Worm (Caenorhabditis elegans) whole organism, L1 larva: Measurements from ENCODE around the gene srx-43.

Experiments used
- C16A3.4 ChIP-seq: fragments of 150-350 bp; optimal IDR thresholded peaks from 2 replicates; lab custom pipeline; 2014; ENCODE audit warnings: missing biosample characterization, missing genetic modification characterization
- F16B12.6 ChIP-seq: fragments of 150-350 bp; optimal IDR thresholded peaks from 2 replicates; lab custom pipeline; 2014; ENCODE audit warnings: missing biosample characterization, missing genetic modification characterization
- Y116A8C.19 ChIP-seq: sonication (generic microtip); optimal IDR thresholded peaks from 2 replicates; lab custom pipeline; 2016; ENCODE audit warnings: missing compliant biosample characterization, missing genetic modification characterization, borderline replicate concordance
- aly-2 ChIP-seq: fragments of 150-350 bp; optimal IDR thresholded peaks from 2 replicates; lab custom pipeline; 2014; ENCODE audit warnings: missing biosample characterization, missing genetic modification characterization
- blmp-1 ChIP-seq: fragments of 150-350 bp; optimal IDR thresholded peaks from 2 replicates; lab custom pipeline; 2014; ENCODE audit warnings: missing biosample characterization, missing genetic modification characterization
- ceh-88 ChIP-seq: fragments of 200-800 bp; sonication (Bioruptor generic); IDR thresholded peaks from 2 replicates; pipeline ENCODE4 v1.3.6; 2022; ENCODE audit warnings: missing genetic modification characterization, missing compliant biosample characterization
- dpl-1 ChIP-seq, 3 experiments: fragments of 150-350 bp in 2 of 3; sonication (generic microtip) in 1 of 3; optimal IDR thresholded peaks; 2 replicates each; lab custom pipeline; 2014 to 2017; ENCODE audit warnings: missing biosample characterization in 3 of 3, missing genetic modification characterization in 3 of 3, missing genetic modification reagents in 3 of 3
- efl-1 ChIP-seq, 4 experiments: fragments of 150-350 bp; optimal IDR thresholded peaks in 3 of 4; peaks in 1 of 4; 1 replicate in 1 of 4; 2 replicates in 3 of 4; lab custom pipeline; 2014; ENCODE audit warnings: missing biosample characterization in 2 of 4, missing genetic modification characterization in 2 of 4, missing genetic modification reagents in 2 of 4
- efl-3 ChIP-seq: fragments of 200-800 bp; sonication (Bioruptor generic); optimal IDR thresholded peaks from 2 replicates; lab custom pipeline; 2018; ENCODE audit warnings: mild to moderate bottlenecking, missing genetic modification characterization, missing compliant biosample characterization
- egl-13 ChIP-seq: sonication (generic microtip); optimal IDR thresholded peaks from 2 replicates; lab custom pipeline; 2016; ENCODE audit warnings: missing genotype, missing genetic modification reagents, missing genetic modification characterization, missing compliant biosample characterization
- egl-27 ChIP-seq, 2 experiments: fragments of 150-350 bp in 1 of 2; sonication (generic microtip); optimal IDR thresholded peaks; 3 replicates each; lab custom pipeline; 2017 to 2018; ENCODE audit warnings: missing biosample characterization in 2 of 2, missing genetic modification characterization in 2 of 2, missing genetic modification reagents in 2 of 2
- elt-2 ChIP-seq: sonication (generic microtip); optimal IDR thresholded peaks from 2 replicates; lab custom pipeline; 2016; ENCODE audit warnings: missing genetic modification characterization, mild to moderate bottlenecking, inconsistent platforms, missing compliant biosample characterization, missing genetic modification reagents
- ets-5 ChIP-seq: fragments of 200-800 bp; sonication (Bioruptor generic); IDR thresholded peaks from 2 replicates; pipeline ENCODE4 v1.3.6; 2022; ENCODE audit warnings: missing genetic modification characterization, missing compliant biosample characterization
- fkh-10 ChIP-seq: sonication (generic microtip); optimal IDR thresholded peaks from 2 replicates; lab custom pipeline; 2017; ENCODE audit warnings: missing biosample characterization, missing genetic modification reagents, missing genetic modification characterization
- fkh-4 ChIP-seq: sonication (generic microtip); optimal IDR thresholded peaks from 2 replicates; lab custom pipeline; 2016; ENCODE audit warnings: missing compliant biosample characterization, missing genetic modification characterization, borderline replicate concordance
- fkh-8 ChIP-seq: sonication (generic microtip); optimal IDR thresholded peaks from 2 replicates; lab custom pipeline; 2016; ENCODE audit warnings: mild to moderate bottlenecking, missing genetic modification characterization, missing compliant biosample characterization
- grh-1 ChIP-seq: fragments of 200-800 bp; sonication (Bioruptor generic); IDR thresholded peaks from 2 replicates; pipeline ENCODE4 v1.3.6; 2022; ENCODE audit warnings: missing genetic modification reagents, missing genetic modification characterization, missing compliant biosample characterization
- hlh-4 ChIP-seq: sonication (generic microtip); optimal IDR thresholded peaks from 2 replicates; lab custom pipeline; 2016; ENCODE audit warnings: mild to moderate bottlenecking, missing genetic modification characterization, missing compliant biosample characterization
- jun-1 ChIP-seq: fragments of 150-350 bp; optimal IDR thresholded peaks from 2 replicates; lab custom pipeline; 2014; ENCODE audit warnings: missing biosample characterization, missing genetic modification reagents, missing genetic modification characterization
- lin-13 ChIP-seq: fragments of 150-350 bp; optimal IDR thresholded peaks from 2 replicates; lab custom pipeline; 2014; ENCODE audit warnings: missing biosample characterization, missing genetic modification reagents, missing genetic modification characterization
- lin-14 ChIP-seq: fragments of 200-800 bp; sonication (Bioruptor generic); optimal IDR thresholded peaks from 2 replicates; lab custom pipeline; 2018; ENCODE audit warnings: mild to moderate bottlenecking, missing genetic modification characterization, moderate library complexity, missing compliant biosample characterization
- lin-35 ChIP-seq, 2 experiments: fragments of 150-350 bp; optimal IDR thresholded peaks; 2 replicates each; lab custom pipeline; 2014; ENCODE audit warnings: missing biosample characterization in 2 of 2, missing genetic modification characterization in 2 of 2, missing genetic modification reagents in 2 of 2
- lin-39 ChIP-seq: fragments of 150-350 bp; optimal IDR thresholded peaks from 2 replicates; lab custom pipeline; 2014; ENCODE audit warnings: missing biosample characterization, missing genetic modification reagents, missing genetic modification characterization
- lsy-2 ChIP-seq, 2 experiments: fragments of 150-350 bp; optimal IDR thresholded peaks; 2 replicates each; lab custom pipeline; 2014; ENCODE audit warnings: missing biosample characterization in 2 of 2, missing genetic modification characterization in 2 of 2
- mab-9 ChIP-seq: fragments of 200-800 bp; sonication (Bioruptor generic); IDR thresholded peaks from 2 replicates; pipeline ENCODE4 v1.3.6; 2022; ENCODE audit warnings: missing genetic modification reagents, missing genetic modification characterization, missing compliant biosample characterization
- nhr-11 ChIP-seq: fragments of 150-350 bp; optimal IDR thresholded peaks from 2 replicates; lab custom pipeline; 2014; ENCODE audit warnings: missing biosample characterization, missing genetic modification characterization
- nhr-12 ChIP-seq: sonication (generic microtip); optimal IDR thresholded peaks from 2 replicates; lab custom pipeline; 2017; ENCODE audit warnings: missing biosample characterization, missing genetic modification characterization
- nhr-19 ChIP-seq: fragments of 200-800 bp; sonication (Bioruptor generic); conservative IDR thresholded peaks from 2 replicates; pipeline ENCODE4 v1.3.6; 2022; ENCODE audit warnings: missing genetic modification characterization, missing compliant biosample characterization
- nhr-20 ChIP-seq: sonication (generic microtip); optimal IDR thresholded peaks from 2 replicates; lab custom pipeline; 2016; ENCODE audit warnings: mild to moderate bottlenecking, missing genetic modification characterization, missing compliant biosample characterization
- nhr-85 ChIP-seq: sonication (generic microtip); peaks from one replicate; lab custom pipeline; 2016; ENCODE audit warnings: missing genetic modification characterization, inconsistent platforms, missing compliant biosample characterization
- nhr-90 ChIP-seq: sonication (generic microtip); optimal IDR thresholded peaks from 2 replicates; lab custom pipeline; 2016; ENCODE audit warnings: mild to moderate bottlenecking, missing genetic modification characterization, missing compliant biosample characterization; ENCODE audit not compliant: poor library complexity
- pqm-1 ChIP-seq: sonication (generic microtip); optimal IDR thresholded peaks from 3 replicates; lab custom pipeline; 2017; ENCODE audit warnings: missing biosample characterization, missing genetic modification characterization
- skn-1 ChIP-seq: fragments of 150-350 bp; optimal IDR thresholded peaks from 2 replicates; lab custom pipeline; 2014; ENCODE audit warnings: missing biosample characterization, missing genetic modification characterization
- snpc-4 ChIP-seq: fragments of 150-350 bp; optimal IDR thresholded peaks from 2 replicates; lab custom pipeline; 2014; ENCODE audit warnings: missing biosample characterization, missing genetic modification characterization
- snu-23 ChIP-seq: sonication (generic microtip); optimal IDR thresholded peaks from 2 replicates; lab custom pipeline; 2016; ENCODE audit warnings: missing genetic modification characterization, missing compliant biosample characterization
- sptf-1 ChIP-seq: fragments of 150-350 bp; optimal IDR thresholded peaks from 2 replicates; lab custom pipeline; 2014; ENCODE audit warnings: missing biosample characterization, missing genetic modification characterization
- tbx-2 ChIP-seq: sonication (generic microtip); optimal IDR thresholded peaks from 2 replicates; lab custom pipeline; 2016; ENCODE audit warnings: missing genetic modification characterization, missing compliant biosample characterization
- tlp-1 ChIP-seq: fragments of 150-350 bp; optimal IDR thresholded peaks from 2 replicates; lab custom pipeline; 2014; ENCODE audit warnings: missing biosample characterization, missing genetic modification characterization
- unc-130 ChIP-seq: fragments of 150-350 bp; optimal IDR thresholded peaks from 2 replicates; lab custom pipeline; 2017; ENCODE audit warnings: missing biosample characterization, missing genetic modification characterization, inconsistent platforms
- vab-15 ChIP-seq: sonication (generic microtip); optimal IDR thresholded peaks from 2 replicates; lab custom pipeline; 2017; ENCODE audit warnings: missing genotype, mild to moderate bottlenecking, missing genetic modification characterization, missing compliant biosample characterization
- xbp-1 ChIP-seq: sonication (generic microtip); optimal IDR thresholded peaks from 2 replicates; lab custom pipeline; 2016; ENCODE audit warnings: missing genetic modification characterization, missing compliant biosample characterization
- zip-4 ChIP-seq: fragments of 200-800 bp; sonication (Bioruptor generic); optimal IDR thresholded peaks from 2 replicates; lab custom pipeline; 2018; ENCODE audit warnings: mild to moderate bottlenecking, missing genetic modification characterization, moderate library complexity, missing compliant biosample characterization
- ztf-11 ChIP-seq, 2 experiments: sonication (generic microtip); optimal IDR thresholded peaks; 2 replicates each; lab custom pipeline; 2016 to 2017; ENCODE audit warnings: missing genetic modification characterization in 2 of 2, missing biosample characterization in 1 of 2, missing compliant biosample characterization in 1 of 2

srx-43 gene

ce11 chrV:16055031-16055430 lies 37.3 kb downstream of the srx-43 start, which contains the start of gene F14H3.4:
Gene F14H3.4, minus strand, starts transcription at chrV:16055072.
- TF ChIP-seq efl-1 (optimal IDR thresholded peaks at IDR 0.05; lab: Kevin White, UChicago) (no peak), efl-1 (GFP tag; optimal IDR thresholded peaks at IDR 0.05 in 1 of 2; lab: Kevin White, UChicago) (no peak), lin-35 (GFP tag; optimal IDR thresholded peaks at IDR 0.05; lab: Kevin White, UChicago) (no peak), nhr-19 (no peak), grh-1 (no peak), xbp-1 (tag; lab: Kevin White, UChicago) (no peak), snpc-4 (no peak), jun-1 (no peak), ceh-88 (GFP tag; lab: Robert Waterston, UW) (no peak), lin-39 (tag; lab: Kevin White, UChicago) (no peak), vab-15 (tag; lab: Kevin White, UChicago) (no peak), dpl-1 (GFP tag; optimal IDR thresholded peaks at IDR 0.05; lab: Kevin White, UChicago) (no peak), zip-4 (no peak), ets-5 (GFP tag; lab: Robert Waterston, UW) (no peak), hlh-4 (tag; lab: Kevin White, UChicago) (no peak), lin-14 (GFP tag; lab: Kevin White, UChicago) (no peak)
- TF ChIP-seq, all 84 proteins: peak for 0

DNA sequence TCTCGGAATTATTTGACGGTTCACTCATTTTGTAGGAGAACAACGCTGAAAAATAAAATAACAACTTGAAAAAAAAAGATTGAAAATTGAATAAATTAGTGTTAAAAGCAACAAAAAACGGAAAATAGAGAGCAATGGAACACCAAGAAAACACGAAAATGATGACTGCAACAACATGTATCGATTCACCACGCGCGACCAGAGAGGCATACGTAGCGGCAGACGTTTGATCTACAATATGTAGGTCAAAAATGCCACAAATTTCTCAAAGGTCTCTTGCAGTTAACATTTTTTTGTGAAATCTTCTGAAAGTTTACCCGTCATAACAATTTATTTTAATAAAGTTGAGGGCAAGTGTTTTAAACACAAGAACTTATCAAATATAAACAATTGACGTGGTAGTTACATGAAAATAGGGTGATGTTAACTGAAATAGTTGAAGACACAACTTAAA lies 39.3 kb downstream of the srx-43 start, which contains the start of gene F14H3.5:
TSS of gene F14H3.5 (minus strand) at position 51 of the 454 bp plus-strand sequence.
- TF ChIP-seq fkh-10 (no peak), efl-1 (optimal IDR thresholded peaks at IDR 0.05; lab: Kevin White, UChicago) (no peak), efl-1 (GFP tag; optimal IDR thresholded peaks at IDR 0.05 in 1 of 2; lab: Kevin White, UChicago) (peak in 1 of 2 experiments; percentile 12)

DNA sequence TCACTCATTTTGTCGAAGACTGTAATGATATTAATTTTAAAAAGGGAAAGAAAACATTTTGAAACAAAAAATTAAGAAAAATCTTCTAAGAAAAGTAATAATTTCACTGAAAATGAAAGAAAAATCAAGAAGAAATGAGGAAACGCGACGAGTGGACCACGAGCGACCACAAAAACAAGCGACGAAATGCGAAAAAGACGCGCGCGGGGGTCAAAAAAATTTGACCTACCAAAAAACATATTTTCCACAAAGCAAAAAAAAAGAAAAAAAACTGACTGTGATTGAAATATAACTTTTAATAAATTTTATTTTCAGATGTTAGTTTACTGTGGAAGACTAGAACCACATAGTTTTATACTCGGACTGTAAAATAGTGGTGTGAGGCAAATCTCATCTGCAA lies 41.1 kb downstream of the srx-43 start, which contains the start of gene F14H3.6:
TSS of gene F14H3.6 (minus strand) at position 22 of the 400 bp plus-strand sequence.
- TF ChIP-seq F16B12.6 (no peak), jun-1 (no peak), egl-27 (tag; optimal IDR thresholded peaks at IDR 0.05; lab: Kevin White, UChicago) (no peak), blmp-1 (tag; lab: Kevin White, UChicago) (no peak), fkh-8 (tag; lab: Kevin White, UChicago) (no peak), nhr-11 (tag; lab: Kevin White, UChicago) (no peak), pqm-1 (tag; lab: Kevin White, UChicago) (no peak), Y116A8C.19 (tag; lab: Kevin White, UChicago) (no peak), efl-3 (GFP tag; lab: Kevin White, UChicago) (no peak), tlp-1 (tag; lab: Kevin White, UChicago) (no peak), skn-1 (tag; lab: Kevin White, UChicago) (no peak), tbx-2 (no peak), snu-23 (GFP tag; lab: Kevin White, UChicago) (no peak), efl-1 (optimal IDR thresholded peaks at IDR 0.05; lab: Kevin White, UChicago) (no peak), efl-1 (GFP tag; optimal IDR thresholded peaks at IDR 0.05 in 1 of 2; lab: Kevin White, UChicago) (no peak), fkh-4 (tag; lab: Kevin White, UChicago) (no peak), vab-15 (tag; lab: Kevin White, UChicago) (no peak), nhr-90 (tag; lab: Kevin White, UChicago) (no peak)

- no peak for TF ChIP-seq skn-1 (tag; lab: Kevin White, UChicago)
- no peak for TF ChIP-seq nhr-12
- TF ChIP-seq nhr-11 (tag; lab: Kevin White, UChicago): no peak
- no peak for TF ChIP-seq egl-13 (tag; lab: Kevin White, UChicago)
- TF ChIP-seq C16A3.4: no peak
Observed at ce11 chrV:16060135-16060534, 42.4 kb downstream of the srx-43 start, which contains the start of gene F14H3.15. Gene F14H3.15, minus strand, starts transcription at chrV:16060235.

ce11 chrV:16061993-16062392 lies 44.2 kb downstream of the srx-43 start, which contains the start of gene fbxa-100:
Gene fbxa-100, minus strand, starts transcription at chrV:16062093.
- TF ChIP-seq sptf-1: no peak
- TF ChIP-seq tbx-2: no peak
- TF ChIP-seq elt-2 (tag; lab: Kevin White, UChicago): no peak
- no peak for TF ChIP-seq snpc-4
- TF ChIP-seq pqm-1 (tag; lab: Kevin White, UChicago): no peak
- TF ChIP-seq lsy-2 (tag; optimal IDR thresholded peaks at IDR 0.05; lab: Kevin White, UChicago): no peak
- no peak for TF ChIP-seq unc-130 (tag; lab: Kevin White, UChicago)
- TF ChIP-seq nhr-19: no peak
- TF ChIP-seq mab-9 (GFP tag; lab: Robert Waterston, UW): no peak
- no peak for TF ChIP-seq lin-35 (GFP tag; optimal IDR thresholded peaks at IDR 0.05; lab: Kevin White, UChicago)
- TF ChIP-seq nhr-85 (tag; lab: Kevin White, UChicago): no peak
- no peak for TF ChIP-seq nhr-20 (tag; lab: Kevin White, UChicago)
- no peak for TF ChIP-seq jun-1
- no peak for TF ChIP-seq egl-27 (tag; optimal IDR thresholded peaks at IDR 0.05; lab: Kevin White, UChicago)
- TF ChIP-seq blmp-1 (tag; lab: Kevin White, UChicago): no peak
- TF ChIP-seq lin-13: no peak
- TF ChIP-seq ztf-11 (tag; optimal IDR thresholded peaks at IDR 0.05; lab: Kevin White, UChicago): no peak
- TF ChIP-seq skn-1 (tag; lab: Kevin White, UChicago): no peak
- no peak for TF ChIP-seq aly-2 (tag; lab: Kevin White, UChicago)
